Worm (Caenorhabditis elegans): Measurements from ENCODE around the gene F28C6.9.

DNA sequence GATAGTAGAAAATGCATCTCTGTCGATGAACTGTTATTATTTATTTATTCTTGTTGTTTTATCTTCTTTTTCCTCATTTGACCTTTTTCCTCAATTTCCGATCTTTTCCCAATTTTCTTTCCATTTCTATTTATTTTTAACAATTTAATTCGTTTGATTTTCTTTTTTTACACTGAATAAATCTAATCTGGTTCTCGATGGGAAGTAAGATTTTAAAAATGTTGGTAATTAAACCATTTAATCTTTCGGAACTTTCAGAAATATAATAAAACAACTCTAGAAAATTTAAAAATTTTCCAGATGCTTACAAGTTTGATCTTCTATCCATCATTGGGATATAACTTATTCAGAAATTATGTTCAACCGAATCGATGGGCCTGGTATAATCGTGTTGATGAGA is 3.4 kb downstream of the F28C6.9 start, which contains the start of gene F28C6.8:
- no peak for TF ChIP-seq ama-1 (optimal IDR thresholded peaks at IDR 0.05)
- no peak for TF ChIP-seq nhr-11 (tag; optimal IDR thresholded peaks at IDR 0.05)
- no peak for TF ChIP-seq hmg-11 (tag; optimal IDR thresholded peaks at IDR 0.05)
- no peak for TF ChIP-seq elt-3 (tag; optimal IDR thresholded peaks at IDR 0.05)
- no peak for TF ChIP-seq ceh-82 (tag; optimal IDR thresholded peaks at IDR 0.05)
- TF ChIP-seq ztf-4 (tag; optimal IDR thresholded peaks at IDR 0.05): no peak
- no peak for TF ChIP-seq lin-15B (tag; optimal IDR thresholded peaks at IDR 0.05)
- TF ChIP-seq eor-1 (tag; optimal IDR thresholded peaks at IDR 0.05): no peak
- TF ChIP-seq nhr-12 (tag; optimal IDR thresholded peaks at IDR 0.05): no peak
- no peak for TF ChIP-seq unc-62 (GFP tag; optimal IDR thresholded peaks at IDR 0.05)
